Fruit fly (Drosophila melanogaster): Measurements from ENCODE around the gene CG2961.

The CG2961 gene

dm6 chrX:10210317-10210873, 22.5 kb downstream of the CG2961 start:
- TF ChIP-seq Dll (optimal IDR thresholded peaks at IDR 0.05) (no peak), psq (optimal IDR thresholded peaks at IDR 0.05) (peak; percentile 31), usp (GFP tag; optimal IDR thresholded peaks at IDR 0.05) (no peak), pan (optimal IDR thresholded peaks at IDR 0.05) (no peak), EcR (GFP tag; optimal IDR thresholded peaks at IDR 0.05) (peak in 1 of 2 experiments; percentile 8)

dm6 chrX:10209556-10210164, 23.2 kb downstream of the CG2961 start:
- TF ChIP-seq EcR (GFP tag; optimal IDR thresholded peaks at IDR 0.05) (peak in 1 of 2 experiments; percentile 61), Dll (optimal IDR thresholded peaks at IDR 0.05) (peak; percentile 70), psq (optimal IDR thresholded peaks at IDR 0.05) (no peak), CG8478 (optimal IDR thresholded peaks at IDR 0.05) (no peak), pan (optimal IDR thresholded peaks at IDR 0.05) (no peak)

- no peak for TF ChIP-seq usp (GFP tag; optimal IDR thresholded peaks at IDR 0.05)
These were observed 26.8 kb downstream of the CG2961 start for dm6 chrX:10206086-10206485.

dm6 chrX:10202595-10202994, 30.3 kb downstream of the CG2961 start:
- TF ChIP-seq psq (optimal IDR thresholded peaks at IDR 0.05) (no peak), usp (GFP tag; optimal IDR thresholded peaks at IDR 0.05) (no peak), pan (optimal IDR thresholded peaks at IDR 0.05) (no peak), Dll (optimal IDR thresholded peaks at IDR 0.05) (no peak), EcR (GFP tag; optimal IDR thresholded peaks at IDR 0.05) (no peak), CG8478 (optimal IDR thresholded peaks at IDR 0.05) (no peak)

dm6 chrX:10184355-10185058, 48.4 kb downstream of the CG2961 start:
- TF ChIP-seq Dll (optimal IDR thresholded peaks at IDR 0.05) (no peak), pan (optimal IDR thresholded peaks at IDR 0.05) (no peak), usp (GFP tag; optimal IDR thresholded peaks at IDR 0.05) (no peak), CG8478 (optimal IDR thresholded peaks at IDR 0.05) (no peak), psq (optimal IDR thresholded peaks at IDR 0.05) (no peak)

dm6 chrX:10182867-10183266, 50.0 kb downstream of the CG2961 start:
- TF ChIP-seq pan (optimal IDR thresholded peaks at IDR 0.05) (no peak), CG8478 (optimal IDR thresholded peaks at IDR 0.05) (no peak), Dll (optimal IDR thresholded peaks at IDR 0.05) (no peak), EcR (GFP tag; optimal IDR thresholded peaks at IDR 0.05) (no peak), psq (optimal IDR thresholded peaks at IDR 0.05) (no peak), usp (GFP tag; optimal IDR thresholded peaks at IDR 0.05) (no peak)
